Fruit fly (Drosophila melanogaster) S2 (cell line): Measurements from ENCODE around the gene Mettl4.

ENCODE experiments used
- CG8478 ChIP-seq: fragments of >200 bp; optimal IDR thresholded peaks from 2 replicates; lab custom pipeline; 2018
- CTCF ChIP-seq, 2 experiments: fragments of >200 bp; optimal IDR thresholded peaks; 2 replicates each; lab custom pipeline; 2018

DNA sequence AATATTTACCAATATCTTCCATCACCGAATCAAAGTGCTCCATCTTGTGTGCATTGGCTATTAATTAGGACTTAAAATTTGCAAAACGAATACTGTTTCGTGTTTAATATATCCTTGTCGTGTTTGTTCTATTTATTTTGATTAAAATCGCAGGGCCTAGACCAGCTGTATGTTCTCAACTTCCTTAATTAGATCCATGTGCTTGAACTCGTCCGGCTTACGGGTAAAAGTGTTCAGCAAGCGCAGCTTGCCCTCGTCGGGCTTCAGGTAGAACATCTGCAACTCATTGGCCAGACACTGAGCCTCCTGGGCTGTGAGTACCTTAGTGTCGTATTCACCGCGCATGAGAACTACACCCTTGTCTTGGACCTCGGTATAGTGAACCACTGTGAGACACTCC is 37.7 kb downstream of the Mettl4 start, which contains the start of gene CG12783:
- TF ChIP-seq CG8478 (lab: Kevin White, UChicago) (no peak), CTCF (optimal IDR thresholded peaks at IDR 0.05; lab: Kevin White, UChicago) (no peak)
